Worm (Caenorhabditis elegans): Measurements from ENCODE around the gene Y113G7B.28.

ce11 chrV:20213097-20213496, 17.3 kb downstream of the Y113G7B.28 start:
- TF ChIP-seq lir-3 (tag; optimal IDR thresholded peaks at IDR 0.05) (no peak), nhr-25 (tag; optimal IDR thresholded peaks at IDR 0.05; ENCODE audit: borderline replicate concordance, insufficient read depth) (no peak), pqm-1 (tag; optimal IDR thresholded peaks at IDR 0.05) (no peak)

Data from whole organism, L4 larva.